Worm (Caenorhabditis elegans): ENCODE results near the gene lex-1.

ce11 chrIV:12051049-12051792 lies 28.1 kb upstream of the lex-1 start, which contains the start of the genes bre-5 and spt-5:
- TF ChIP-seq nhr-25 (tag; optimal IDR thresholded peaks at IDR 0.05; ENCODE audit: borderline replicate concordance, insufficient read depth) (no peak), ceh-82 (tag; optimal IDR thresholded peaks at IDR 0.05) (no peak), mep-1 (tag; optimal IDR thresholded peaks at IDR 0.05) (no peak), nhr-102 (tag; optimal IDR thresholded peaks at IDR 0.05) (no peak), lin-39 (tag; optimal IDR thresholded peaks at IDR 0.05) (no peak), jun-1 (tag; optimal IDR thresholded peaks at IDR 0.05) (no peak)
